Fruit fly (Drosophila melanogaster): ENCODE data around the gene Mpi.

Gene Mpi

DNA sequence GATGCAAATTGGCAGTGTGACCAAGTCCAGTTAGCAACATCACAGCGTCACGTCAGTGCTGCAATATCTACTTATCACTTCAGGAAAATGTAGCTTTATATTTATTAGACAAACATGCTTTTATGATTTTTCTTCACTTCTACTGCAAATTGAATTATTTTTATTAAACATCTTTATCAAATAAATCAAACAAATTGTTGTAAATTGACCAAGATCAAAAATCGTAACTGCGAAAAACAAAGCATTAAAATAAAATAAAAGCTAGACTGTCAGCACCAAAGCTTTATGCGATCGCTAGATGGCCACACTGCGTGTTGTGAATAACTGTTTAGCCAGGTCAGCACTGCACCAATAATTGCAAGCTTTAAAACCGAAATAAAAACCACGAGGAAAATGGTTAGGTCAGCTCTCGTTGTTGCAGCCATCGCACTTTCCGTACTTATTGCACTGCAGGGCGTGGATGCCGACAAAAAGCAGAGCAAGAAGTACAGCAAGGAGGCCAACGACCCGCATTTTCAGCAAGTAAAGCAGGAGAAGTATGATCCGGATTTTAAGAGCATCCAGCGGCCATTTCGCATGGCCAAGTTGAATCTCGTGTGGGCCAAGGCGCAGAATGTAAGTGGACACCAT lies 31.9 kb downstream of the Mpi start, which contains the start of the genes CG12945 and CG8507 (continued):
- TF ChIP-seq CG12942 (GFP tag; optimal IDR thresholded peaks at IDR 0.05), result peak; percentile 35
- TF ChIP-seq Antp (GFP tag; optimal IDR thresholded peaks at IDR 0.05), result peak; percentile 12
- no peak for TF ChIP-seq NFAT (GFP tag; IDR thresholded peaks at IDR 0.05)
- no peak for TF ChIP-seq CG11560 (tag; IDR thresholded peaks at IDR 0.05)
- no peak for TF ChIP-seq CG10274 (GFP tag; optimal IDR thresholded peaks at IDR 0.05)
- TF ChIP-seq CG15073 (GFP tag; optimal IDR thresholded peaks at IDR 0.05), result no peak
- TF ChIP-seq gem (tag; optimal IDR thresholded peaks at IDR 0.05), result no peak
- TF ChIP-seq CG6813 (GFP tag; optimal IDR thresholded peaks at IDR 0.05), result no peak
- no peak for TF ChIP-seq pnt (GFP tag; optimal IDR thresholded peaks at IDR 0.05)
- TF ChIP-seq CG2678 (tag; optimal IDR thresholded peaks at IDR 0.05), result no peak
- no peak for TF ChIP-seq CG8944 (GFP tag; optimal IDR thresholded peaks at IDR 0.05)
- TF ChIP-seq pfk (GFP tag; optimal IDR thresholded peaks at IDR 0.05), result no peak
- TF ChIP-seq esg (GFP tag; conservative IDR thresholded peaks at IDR 0.05), result no peak; the same call in 1 of the 2 replicates
- TF ChIP-seq CG10462 (GFP tag; optimal IDR thresholded peaks at IDR 0.05), result no peak
- TF ChIP-seq CG3726 (GFP tag; IDR thresholded peaks at IDR 0.05), result no peak
- peak; percentile 8 for TF ChIP-seq CG15479 (GFP tag; optimal IDR thresholded peaks at IDR 0.05)
- peak; percentile 39 for TF ChIP-seq Sry-δ (GFP tag; optimal IDR thresholded peaks at IDR 0.05)
- no peak for TF ChIP-seq ash1 (GFP tag; optimal IDR thresholded peaks at IDR 0.05)
- TF ChIP-seq ci (GFP tag; IDR thresholded peaks at IDR 0.05), result no peak
- no peak for TF ChIP-seq oc (tag; optimal IDR thresholded peaks at IDR 0.05)
- peak; percentile 39 for TF ChIP-seq CG4820 (GFP tag; optimal IDR thresholded peaks at IDR 0.05)
- TF ChIP-seq ind (GFP tag; optimal IDR thresholded peaks at IDR 0.05), result peak; percentile 49
- no peak for TF ChIP-seq stc (GFP tag; IDR thresholded peaks at IDR 0.05)
- peak; percentile 42 for TF ChIP-seq CG13624 (GFP tag; optimal IDR thresholded peaks at IDR 0.05)
- no peak for TF ChIP-seq br (optimal IDR thresholded peaks at IDR 0.05)
- TF ChIP-seq CG1792 (GFP tag; optimal IDR thresholded peaks at IDR 0.05), result no peak
- no peak for TF ChIP-seq CG1529 (GFP tag; optimal IDR thresholded peaks at IDR 0.05)
- no peak for TF ChIP-seq CG4854 (GFP tag; optimal IDR thresholded peaks at IDR 0.05)
- TF ChIP-seq tx (GFP tag; optimal IDR thresholded peaks at IDR 0.05), result no peak
- no peak for TF ChIP-seq Neu2 (GFP tag; optimal IDR thresholded peaks at IDR 0.05; ENCODE audit: borderline replicate concordance)
- no peak for TF ChIP-seq btn (GFP tag; optimal IDR thresholded peaks at IDR 0.05)
- no peak for TF ChIP-seq hth (optimal IDR thresholded peaks at IDR 0.05)
- no peak for TF ChIP-seq CG3838 (GFP tag; optimal IDR thresholded peaks at IDR 0.05)
- TF ChIP-seq CG5953 (GFP tag; IDR thresholded peaks at IDR 0.05), result no peak
- TF ChIP-seq Sox100B (GFP tag; optimal IDR thresholded peaks at IDR 0.05), result no peak
- no peak for TF ChIP-seq CG18764 (GFP tag; optimal IDR thresholded peaks at IDR 0.05)
- peak; percentile 25 for TF ChIP-seq zen (tag; optimal IDR thresholded peaks at IDR 0.05)
- TF ChIP-seq GATAe (GFP tag; conservative IDR thresholded peaks at IDR 0.05), result no peak
- no peak for TF ChIP-seq Mrtf (GFP tag; IDR thresholded peaks at IDR 0.05)
- no peak for TF ChIP-seq mld (GFP tag; IDR thresholded peaks at IDR 0.05; ENCODE audit: partially characterized antibody)
- TF ChIP-seq CG9932 (GFP tag; IDR thresholded peaks at IDR 0.05), result peak; percentile 67
- no peak for TF ChIP-seq p53 (GFP tag; optimal IDR thresholded peaks at IDR 0.05)
- no peak for TF ChIP-seq CG8765 (GFP tag; IDR thresholded peaks at IDR 0.05)
- peak; percentile 51; the same call in 1 of the 2 replicates for TF ChIP-seq lmd (GFP tag; IDR thresholded peaks at IDR 0.05)
- TF ChIP-seq CG6254 (GFP tag; optimal IDR thresholded peaks at IDR 0.05), result no peak
- peak; percentile 91 for TF ChIP-seq Ets65A (GFP tag)
- peak; percentile 38 for TF ChIP-seq CG7786 (GFP tag; optimal IDR thresholded peaks at IDR 0.05)
- TF ChIP-seq CG11504 (tag; optimal IDR thresholded peaks at IDR 0.05), result no peak
- no peak for TF ChIP-seq lov (optimal IDR thresholded peaks at IDR 0.05)
- TF ChIP-seq lov (GFP tag; IDR thresholded peaks at IDR 0.05), result no peak
- no peak for TF ChIP-seq BtbVII (GFP tag; optimal IDR thresholded peaks at IDR 0.05)
- no peak for TF ChIP-seq CG17612 (GFP tag; IDR thresholded peaks at IDR 0.05)
- TF ChIP-seq E2f2 (GFP tag; IDR thresholded peaks at IDR 0.05), result 0 out of 2 replicates have a peak, but pooled peaks have one; percentile 31

Measured in whole organism, embryonic.